Fruit fly (Drosophila melanogaster): ENCODE results near the gene Sgsh.

Sgsh gene

dm6 chr3R:18902858-18903257 lies 9.9 kb downstream of the Sgsh start, which contains the start of gene CG34284:
Gene CG34284, minus strand, starts transcription at chr3R:18902933.
- TF ChIP-seq fru (GFP tag; optimal IDR thresholded peaks at IDR 0.05): no peak
- no peak for TF ChIP-seq dmrt93B (GFP tag; optimal IDR thresholded peaks at IDR 0.05)

dm6 chr3R:18902164-18902563 lies 10.6 kb downstream of the Sgsh start, which contains the start of gene CG14294:
Gene CG14294, minus strand, starts transcription at chr3R:18902264.
- TF ChIP-seq dmrt93B (GFP tag; optimal IDR thresholded peaks at IDR 0.05) (no peak), sage (GFP tag; optimal IDR thresholded peaks at IDR 0.05) (no peak), CG32264 (GFP tag; optimal IDR thresholded peaks at IDR 0.05) (no peak), Hr83 (GFP tag; optimal IDR thresholded peaks at IDR 0.05; ENCODE audit: poor library complexity, severe bottlenecking) (no peak), GATAd (GFP tag; optimal IDR thresholded peaks at IDR 0.05) (no peak), foxo (GFP tag; optimal IDR thresholded peaks at IDR 0.05) (no peak), h (GFP tag; optimal IDR thresholded peaks at IDR 0.05) (no peak), tai (GFP tag; optimal IDR thresholded peaks at IDR 0.05) (no peak), Hnf4 (GFP tag; optimal IDR thresholded peaks at IDR 0.05) (no peak), N (GFP tag; optimal IDR thresholded peaks at IDR 0.05) (no peak), HLH106 (tag; optimal IDR thresholded peaks at IDR 0.05) (no peak), br (GFP tag; optimal IDR thresholded peaks at IDR 0.05) (no peak)

- TF ChIP-seq Vsx2 (GFP tag; optimal IDR thresholded peaks at IDR 0.05; ENCODE audit: partially characterized antibody) (no peak), Myc (optimal IDR thresholded peaks at IDR 0.05) (no peak)
Measured at dm6 chr3R:18899123-18899522, 13.6 kb downstream of the Sgsh start, which contains the start of gene Rh2. Gene Rh2, plus strand, starts transcription at chr3R:18899423.

DNA sequence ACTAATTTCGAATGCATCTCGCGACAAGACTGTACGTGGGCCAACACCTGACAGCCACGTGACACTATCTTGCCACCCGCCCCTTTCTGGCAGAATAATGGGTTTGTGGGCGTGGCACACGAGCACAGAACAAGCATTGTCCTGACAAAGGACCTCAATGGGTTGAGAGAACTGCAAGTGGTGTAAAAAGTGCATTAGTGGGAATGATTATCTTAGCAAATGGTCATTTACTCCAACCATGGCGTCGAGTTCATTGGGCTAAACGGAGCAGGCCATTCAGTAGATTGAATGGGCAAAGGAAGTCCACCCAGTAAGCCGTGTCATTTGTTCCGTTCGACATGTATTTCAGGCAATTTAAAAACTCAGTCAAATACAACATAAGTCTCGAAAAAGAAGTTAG lies 14.9 kb downstream of the Sgsh start, which contains the start of gene CG14297:
TSS of gene CG14297 (plus strand) at position 301 of the 400 bp plus-strand sequence.
- TF ChIP-seq Dif (GFP tag; optimal IDR thresholded peaks at IDR 0.05; ENCODE audit: partially characterized antibody) (no peak), tai (GFP tag; optimal IDR thresholded peaks at IDR 0.05) (no peak), Mio (GFP tag; optimal IDR thresholded peaks at IDR 0.05) (no peak), GATAd (GFP tag; optimal IDR thresholded peaks at IDR 0.05) (no peak), psq (GFP tag; optimal IDR thresholded peaks at IDR 0.05) (no peak), ey (GFP tag; optimal IDR thresholded peaks at IDR 0.05) (no peak), dsf (GFP tag; optimal IDR thresholded peaks at IDR 0.05; ENCODE audit: borderline replicate concordance) (no peak), foxo (GFP tag; optimal IDR thresholded peaks at IDR 0.05) (no peak), Sp1 (GFP tag; optimal IDR thresholded peaks at IDR 0.05) (no peak), br (GFP tag; optimal IDR thresholded peaks at IDR 0.05) (no peak)

- TF ChIP-seq Rel (GFP tag; optimal IDR thresholded peaks at IDR 0.05) (no peak), Rel (tag; optimal IDR thresholded peaks at IDR 0.05) (peak; percentile 32), ey (GFP tag; optimal IDR thresholded peaks at IDR 0.05) (no peak), HLH106 (tag; optimal IDR thresholded peaks at IDR 0.05) (peak; percentile 75), h (GFP tag; optimal IDR thresholded peaks at IDR 0.05) (peak; percentile 45), foxo (GFP tag; optimal IDR thresholded peaks at IDR 0.05) (peak in 1 of 2 experiments; percentile 39)
Measured at dm6 chr3R:18895227-18895626, 17.5 kb downstream of the Sgsh start.

DNA sequence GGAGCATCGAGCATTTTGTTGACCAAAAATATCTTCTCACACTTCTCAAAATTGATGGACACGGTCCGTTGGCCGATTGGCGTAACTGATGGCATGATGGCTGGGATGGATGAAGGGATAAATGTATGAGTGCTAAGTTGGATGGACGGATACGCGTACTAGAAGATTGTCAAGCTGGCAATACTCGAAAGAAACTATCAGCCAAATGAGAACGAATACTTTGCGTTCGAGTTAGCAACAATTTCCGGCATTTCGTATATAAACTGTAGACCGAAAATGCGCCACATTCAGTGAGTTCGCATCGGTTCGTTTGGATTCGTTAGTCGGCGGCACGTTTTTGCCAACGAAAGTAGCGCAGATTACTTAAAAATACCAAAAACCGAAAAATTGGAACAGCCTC lies 37.5 kb downstream of the Sgsh start, which contains the start of gene CG14298:
TSS of gene CG14298 (plus strand) at position 301 of the 400 bp plus-strand sequence.
- TF ChIP-seq dsf (GFP tag; optimal IDR thresholded peaks at IDR 0.05; ENCODE audit: borderline replicate concordance) (no peak), OdsH (GFP tag; optimal IDR thresholded peaks at IDR 0.05) (no peak), CrebA (GFP tag; optimal IDR thresholded peaks at IDR 0.05; ENCODE audit: borderline replicate concordance) (no peak), Jra (GFP tag; optimal IDR thresholded peaks at IDR 0.05) (no peak), Myc (optimal IDR thresholded peaks at IDR 0.05) (no peak), tai (GFP tag; optimal IDR thresholded peaks at IDR 0.05) (no peak), Hnf4 (GFP tag; optimal IDR thresholded peaks at IDR 0.05) (no peak), brk (GFP tag; optimal IDR thresholded peaks at IDR 0.05) (no peak), CG32264 (GFP tag; optimal IDR thresholded peaks at IDR 0.05) (no peak), Dif (GFP tag; optimal IDR thresholded peaks at IDR 0.05; ENCODE audit: partially characterized antibody) (no peak)
